Worm (Caenorhabditis elegans) whole organism, early embryonic: ENCODE measurements around the gene sri-38.
"Not testable (repeated sequence)": the region's sequence is repeated elsewhere in the genome, so short reads cannot be mapped to it uniquely, and the experiment has no call there.

Source experiments
- B0310.2 ChIP-seq: sonication (generic microtip); optimal IDR thresholded peaks from 2 replicates; lab custom pipeline; 2016; ENCODE audit warnings: mild to moderate bottlenecking, missing genetic modification characterization, missing compliant biosample characterization
- F13C5.2 ChIP-seq: sonication (generic microtip); optimal IDR thresholded peaks from 2 replicates; lab custom pipeline; 2017; ENCODE audit warnings: mild to moderate bottlenecking, missing genetic modification characterization, inconsistent platforms, missing compliant biosample characterization
- aly-1 ChIP-seq: sonication (generic microtip); optimal IDR thresholded peaks from 2 replicates; lab custom pipeline; 2016; ENCODE audit warnings: missing genetic modification characterization, missing compliant biosample characterization
- ama-1 ChIP-seq: fragments of 150-350 bp; optimal IDR thresholded peaks from 2 replicates; lab custom pipeline; 2014
- ceh-13 ChIP-seq: fragments of 200-800 bp; sonication (Bioruptor generic); optimal IDR thresholded peaks from 2 replicates; lab custom pipeline; 2018; ENCODE audit warnings: mild to moderate bottlenecking, missing genetic modification characterization, missing compliant biosample characterization
- ceh-36 ChIP-seq: sonication (generic microtip); optimal IDR thresholded peaks from 2 replicates; lab custom pipeline; 2016; ENCODE audit warnings: missing genetic modification characterization, inconsistent platforms, missing compliant biosample characterization
- ets-7 ChIP-seq: sonication (generic microtip); optimal IDR thresholded peaks from 2 replicates; lab custom pipeline; 2016; ENCODE audit warnings: missing genotype, missing genetic modification characterization, missing compliant biosample characterization
- flt-1 ChIP-seq: fragments of 200-800 bp; sonication (Bioruptor generic); IDR thresholded peaks from 2 replicates; pipeline ENCODE4 v1.3.6; 2022; ENCODE audit warnings: missing genetic modification characterization, missing compliant biosample characterization
- hmbx-1 ChIP-seq: sonication (generic microtip); optimal IDR thresholded peaks from 2 replicates; lab custom pipeline; 2016; ENCODE audit warnings: mild to moderate bottlenecking, missing genetic modification characterization, missing compliant biosample characterization
- hmg-4 ChIP-seq: fragments of 200-800 bp; sonication (Bioruptor generic); optimal IDR thresholded peaks from 2 replicates; lab custom pipeline; 2018; ENCODE audit warnings: mild to moderate bottlenecking, missing genetic modification characterization, missing compliant biosample characterization
- hnd-1 ChIP-seq: sonication (generic microtip); optimal IDR thresholded peaks from 2 replicates; lab custom pipeline; 2016; ENCODE audit warnings: missing genetic modification characterization, missing compliant biosample characterization
- sea-1 ChIP-seq: fragments of 200-800 bp; sonication (Bioruptor generic); conservative IDR thresholded peaks from 2 replicates; pipeline ENCODE4 v1.3.6; 2022; ENCODE audit warnings: missing genetic modification characterization, missing compliant biosample characterization
- tbx-37 ChIP-seq: fragments of 200-800 bp; sonication (Bioruptor generic); conservative IDR thresholded peaks from 2 replicates; pipeline ENCODE4 v1.3.6; 2022; ENCODE audit warnings: missing genetic modification reagents, missing genetic modification characterization, missing compliant biosample characterization
- tra-4 ChIP-seq: sonication (generic microtip); optimal IDR thresholded peaks from 2 replicates; lab custom pipeline; 2017; ENCODE audit warnings: missing genetic modification characterization, missing compliant biosample characterization

ce11 chrII:2622936-2623452, 12.3 kb downstream of the sri-38 start, which contains the start of gene D2062.4:
- not testable (repeated sequence) for TF ChIP-seq ama-1 (lab: Kevin White, UChicago); hmbx-1 (tag; lab: Kevin White, UChicago); tra-4; hnd-1; B0310.2; ceh-36; sea-1; flt-1 (GFP tag; lab: Robert Waterston, UW); aly-1 (tag; lab: Kevin White, UChicago); ceh-13; F13C5.2 (tag; lab: Kevin White, UChicago); ets-7; hmg-4; tbx-37 (GFP tag; lab: Robert Waterston, UW)
